Fruit fly (Drosophila melanogaster) ovary, adult (tissue): ENCODE results near the gene CG9578.
"Not testable (repeated sequence)": the region's sequence is repeated elsewhere in the genome, so short reads cannot be mapped to it uniquely, and the experiment has no call there.

Experiments used
- CG17801 ChIP-seq: fragments of 200-800 bp; optimal IDR thresholded peaks from 2 replicates; lab custom pipeline; 2019; ENCODE audit warnings: missing biosample characterization, mild to moderate bottlenecking, missing genetic modification characterization, moderate library complexity; ENCODE audit not compliant: partially characterized antibody

CG9578 gene

dm6 chrX:20166484-20167038, 3.5 kb upstream of the CG9578 start, which contains the start of gene CG9577:
TSS of gene CG9577 (plus strand) at chrX:20166673.
- TF ChIP-seq CG17801, result peak; percentile 62

DNA sequence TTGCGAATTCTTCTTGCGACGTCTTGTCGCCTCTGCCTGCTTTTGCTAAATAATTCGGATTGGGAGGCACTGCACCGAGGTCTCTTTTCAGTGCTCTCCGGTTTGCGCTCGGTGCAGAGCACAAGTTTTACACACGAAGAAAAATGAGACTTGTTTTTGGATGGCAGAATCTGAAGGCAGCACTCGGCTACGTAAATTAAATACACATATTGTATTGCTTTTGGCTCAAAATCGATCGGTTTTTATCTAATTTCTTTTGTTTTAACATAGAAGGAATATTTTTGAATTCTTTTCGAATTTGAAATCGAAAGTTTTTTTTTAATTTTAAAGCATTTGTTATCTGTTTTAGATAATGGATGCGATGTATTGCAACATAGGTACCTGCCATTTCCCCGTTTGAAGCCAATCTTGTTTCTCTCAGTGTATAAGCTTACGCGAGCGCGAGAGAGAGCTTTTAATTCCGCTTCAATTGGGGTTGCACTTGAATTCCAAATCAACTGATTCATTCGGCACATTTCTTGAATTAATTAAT, 3.5 kb downstream of the CG9578 start, which contains the start of gene AnxB10:
TSS of gene AnxB10 (minus strand) at position 51 of the 532 bp plus-strand sequence.
- TF ChIP-seq CG17801, result peak; percentile 95

DNA sequence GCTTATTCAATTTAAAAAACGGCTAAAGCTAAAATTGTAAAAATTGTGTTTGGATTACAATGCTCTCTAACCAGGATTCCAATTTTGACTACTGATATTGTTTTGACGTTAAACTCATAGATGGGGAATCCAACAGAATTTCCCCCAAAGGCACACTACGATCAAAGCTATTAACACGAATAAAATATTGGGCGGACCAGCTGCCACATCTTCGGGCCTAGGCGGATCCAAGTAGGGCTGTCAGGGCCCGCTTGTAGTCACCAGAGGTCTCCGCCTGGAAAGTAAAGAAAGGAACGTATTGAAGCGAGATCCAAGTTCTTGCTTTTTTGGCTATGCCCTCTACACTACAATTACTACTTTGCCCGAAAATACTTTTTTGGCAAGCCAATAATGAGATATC, 8.5 kb downstream of the CG9578 start, which contains the start of gene Sdic1:
TSS of gene Sdic1 (minus strand) at position 101 of the 400 bp plus-strand sequence.
- not testable (repeated sequence) for TF ChIP-seq CG17801

- TF ChIP-seq CG17801, result not testable (repeated sequence)
Observed at dm6 chrX:20186387-20186786, 16.4 kb downstream of the CG9578 start, which contains the start of gene Sdic2. TSS of gene Sdic2 (minus strand) at chrX:20186487.

dm6 chrX:20194127-20194526, 24.1 kb downstream of the CG9578 start, which contains the start of gene Sdic3:
TSS of gene Sdic3 (minus strand) at chrX:20194227.
- not testable (repeated sequence) for TF ChIP-seq CG17801

dm6 chrX:20201833-20202232, 31.8 kb downstream of the CG9578 start, which contains the start of gene SdicA:
TSS of gene SdicA (minus strand) at chrX:20201933.
- not testable (repeated sequence) for TF ChIP-seq CG17801

DNA sequence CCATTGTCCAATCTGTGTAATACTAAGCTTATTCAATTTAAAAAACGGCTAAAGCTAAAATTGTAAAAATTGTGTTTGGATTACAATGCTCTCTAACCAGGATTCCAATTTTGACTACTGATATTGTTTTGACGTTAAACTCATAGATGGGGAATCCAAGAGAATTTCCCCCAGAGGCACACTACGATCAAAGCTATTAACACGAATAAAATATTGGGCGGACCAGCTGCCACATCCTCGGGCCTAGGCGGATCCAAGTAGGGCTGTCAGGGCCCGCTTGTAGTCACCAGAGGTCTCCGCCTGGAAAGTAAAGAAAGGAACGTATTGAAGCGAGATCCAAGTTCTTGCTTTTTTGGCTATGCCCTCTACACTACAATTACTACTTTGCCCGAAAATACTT, 39.5 kb downstream of the CG9578 start, which contains the start of gene SdicB:
TSS of gene SdicB (minus strand) at position 101 of the 400 bp plus-strand sequence.
- TF ChIP-seq CG17801, result not testable (repeated sequence)

DNA sequence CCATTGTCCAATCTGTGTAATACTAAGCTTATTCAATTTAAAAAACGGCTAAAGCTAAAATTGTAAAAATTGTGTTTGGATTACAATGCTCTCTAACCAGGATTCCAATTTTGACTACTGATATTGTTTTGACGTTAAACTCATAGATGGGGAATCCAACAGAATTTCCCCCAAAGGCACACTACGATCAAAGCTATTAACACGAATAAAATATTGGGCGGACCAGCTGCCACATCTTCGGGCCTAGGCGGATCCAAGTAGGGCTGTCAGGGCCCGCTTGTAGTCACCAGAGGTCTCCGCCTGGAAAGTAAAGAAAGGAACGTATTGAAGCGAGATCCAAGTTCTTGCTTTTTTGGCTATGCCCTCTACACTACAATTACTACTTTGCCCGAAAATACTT, 47.1 kb downstream of the CG9578 start, which contains the start of gene SdicC:
TSS of gene SdicC (minus strand) at position 101 of the 400 bp plus-strand sequence.
- TF ChIP-seq CG17801, result not testable (repeated sequence)
